Worm (Caenorhabditis elegans): ENCODE results near the gene flcn-1.

Gene flcn-1

DNA sequence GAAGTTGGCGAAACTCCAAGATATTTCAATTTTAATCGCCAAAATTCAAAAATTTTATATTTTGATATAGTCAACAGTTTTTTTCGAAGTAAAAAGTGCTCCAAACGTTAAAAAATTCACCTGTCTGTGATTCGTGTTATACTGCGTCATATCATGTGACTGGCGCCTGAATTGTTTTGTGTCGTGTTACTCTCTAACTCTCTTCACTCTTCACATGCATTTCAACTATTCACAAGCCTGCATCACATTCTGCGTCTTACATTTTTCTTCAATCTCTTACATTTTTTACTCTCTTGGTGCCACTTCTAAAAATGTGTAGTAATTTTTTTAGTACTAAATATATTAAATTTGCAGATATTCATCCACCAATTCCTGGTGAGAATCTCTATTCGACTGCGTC lies at the start of gene flcn-1:
TSS of gene flcn-1 (plus strand) at position 348 of the 400 bp plus-strand sequence.
- TF ChIP-seq unc-62 (GFP tag; optimal IDR thresholded peaks at IDR 0.05): no peak

DNA sequence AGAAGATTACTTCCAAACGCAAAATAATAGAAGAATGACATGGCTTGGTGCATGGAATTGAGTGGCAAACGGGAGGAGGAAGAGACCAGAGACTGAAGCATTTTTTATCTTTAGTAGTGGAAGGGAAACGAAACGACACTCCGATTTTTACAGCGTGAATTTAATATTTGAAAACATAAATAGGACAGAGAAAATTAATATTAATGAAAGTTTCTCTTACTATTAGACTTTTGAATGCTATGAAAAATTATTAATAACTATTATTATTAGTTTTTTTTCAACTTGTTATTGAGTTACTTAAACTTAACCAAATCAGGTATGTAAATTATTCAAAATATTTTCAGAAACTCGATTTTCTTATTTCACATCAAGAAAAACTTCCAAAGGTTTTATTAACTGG lies 48.5 kb upstream of the flcn-1 start, which contains the start of gene C44B7.7:
TSS of gene C44B7.7 (minus strand) at position 101 of the 400 bp plus-strand sequence.
- TF ChIP-seq unc-62 (GFP tag; optimal IDR thresholded peaks at IDR 0.05): no peak

DNA sequence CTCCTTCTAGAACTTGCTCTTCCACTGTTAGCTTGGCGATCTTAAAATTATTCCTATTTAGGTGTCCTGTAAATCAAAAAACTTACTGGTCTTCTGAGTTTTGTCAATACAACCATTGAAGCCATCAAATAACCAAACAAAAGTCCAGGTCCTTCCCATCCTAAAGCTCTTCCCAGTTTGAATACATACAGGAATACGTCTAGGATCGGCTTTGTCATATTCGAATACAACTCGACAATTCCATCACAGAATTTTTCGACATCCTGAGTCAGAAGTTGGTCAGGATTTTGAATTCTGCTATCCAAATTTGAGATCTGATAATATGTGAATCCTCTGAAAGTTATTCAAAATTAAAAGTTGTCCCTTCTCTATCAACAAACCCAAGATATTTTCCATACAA lies 46.2 kb upstream of the flcn-1 start:
- no peak for TF ChIP-seq unc-62 (GFP tag; optimal IDR thresholded peaks at IDR 0.05)

DNA sequence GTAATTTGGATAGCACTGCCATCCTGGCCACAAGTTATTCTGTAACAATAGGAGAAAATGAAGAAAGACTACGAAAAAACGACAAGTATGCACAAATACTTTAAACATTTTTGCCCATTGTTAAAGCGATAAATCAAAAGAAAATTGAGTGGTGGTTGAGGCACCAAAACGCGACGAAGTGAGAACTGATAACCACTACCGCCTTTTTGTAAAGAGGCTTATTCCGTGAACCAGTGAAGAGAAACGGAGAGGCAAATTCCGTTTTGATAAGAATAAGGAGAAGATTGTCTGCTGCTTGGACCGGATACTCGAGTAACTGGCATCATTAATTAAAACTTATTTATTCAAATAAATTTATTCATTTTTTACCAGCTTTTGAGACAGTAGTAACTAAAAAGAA lies 44.8 kb upstream of the flcn-1 start, which contains the start of gene pmp-1:
TSS of gene pmp-1 (minus strand) at position 39 of the 400 bp plus-strand sequence.
- no peak for TF ChIP-seq unc-62 (GFP tag; optimal IDR thresholded peaks at IDR 0.05)

DNA sequence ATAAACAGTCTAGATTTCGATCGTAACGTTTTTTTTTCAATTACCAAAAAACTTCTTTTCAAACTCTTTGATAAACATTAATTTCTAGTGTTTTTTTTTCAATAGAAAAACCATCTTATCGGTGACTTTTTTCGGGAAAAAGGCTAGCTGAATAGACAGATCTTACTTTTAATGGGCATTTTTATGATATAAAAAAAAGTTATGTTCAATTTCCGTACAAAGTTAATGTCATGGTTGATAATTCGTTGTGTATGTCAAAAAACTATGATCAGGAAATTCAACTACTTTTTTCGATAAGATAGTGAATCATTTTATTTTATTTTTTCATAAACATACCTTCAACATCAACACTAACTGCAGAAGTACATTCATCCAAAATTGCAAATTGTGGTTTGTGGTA lies 44.0 kb upstream of the flcn-1 start:
- TF ChIP-seq unc-62 (GFP tag; optimal IDR thresholded peaks at IDR 0.05): no peak

DNA sequence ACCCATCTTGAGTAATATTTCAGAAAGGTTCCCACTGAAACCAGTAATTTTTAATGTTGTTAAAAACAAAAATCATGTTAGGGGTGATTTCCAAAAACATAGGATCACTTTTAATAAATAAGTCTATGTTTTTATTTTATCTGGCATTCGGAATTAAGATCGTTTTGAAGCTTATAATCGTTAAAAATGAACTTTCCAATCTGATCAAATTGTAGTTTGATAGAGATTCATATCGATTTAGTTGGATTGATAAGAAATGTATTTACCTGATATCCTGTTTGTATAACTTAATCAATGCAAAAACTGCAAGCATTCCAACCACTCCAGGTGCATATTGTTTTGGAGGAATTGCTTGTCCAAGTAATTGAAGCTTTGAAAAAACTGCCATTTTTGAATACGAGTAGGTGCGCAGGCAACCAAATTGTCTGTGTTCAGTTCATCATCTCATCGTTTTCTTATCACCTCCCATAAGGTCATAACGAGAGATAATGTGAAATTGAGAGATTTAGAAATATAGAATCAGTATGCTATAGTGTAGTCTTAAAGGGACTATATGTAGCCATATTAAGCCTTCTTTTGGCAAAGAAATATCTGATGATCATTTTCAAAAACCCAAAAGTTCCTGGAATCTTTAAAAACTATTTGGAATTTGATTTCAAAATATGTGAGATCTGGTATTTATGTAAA lies 41.1 kb upstream of the flcn-1 start, which contains the start of gene pmp-2:
TSS of gene pmp-2 (minus strand) at position 487 of the 687 bp plus-strand sequence.
- TF ChIP-seq unc-62 (GFP tag; optimal IDR thresholded peaks at IDR 0.05): no peak

DNA sequence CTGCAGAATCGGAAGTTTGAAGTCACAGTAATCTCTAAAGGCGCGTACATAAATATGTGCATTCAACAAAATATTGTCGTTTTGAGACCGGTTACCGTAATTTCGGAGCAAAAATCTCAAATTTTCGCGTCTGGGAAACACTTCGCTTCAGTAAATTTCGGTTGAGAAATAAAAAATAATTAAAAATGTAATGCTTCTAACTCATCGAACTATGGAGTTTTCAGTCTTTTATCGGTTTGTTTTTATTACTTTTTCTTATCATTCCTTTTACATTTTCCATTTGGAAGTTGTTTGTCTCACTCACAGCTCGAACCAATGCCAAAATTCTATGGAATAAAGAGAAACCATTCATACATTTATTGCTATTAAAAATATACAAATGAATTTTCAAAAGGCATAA lies 40.4 kb upstream of the flcn-1 start:
- TF ChIP-seq unc-62 (GFP tag; optimal IDR thresholded peaks at IDR 0.05): no peak

DNA sequence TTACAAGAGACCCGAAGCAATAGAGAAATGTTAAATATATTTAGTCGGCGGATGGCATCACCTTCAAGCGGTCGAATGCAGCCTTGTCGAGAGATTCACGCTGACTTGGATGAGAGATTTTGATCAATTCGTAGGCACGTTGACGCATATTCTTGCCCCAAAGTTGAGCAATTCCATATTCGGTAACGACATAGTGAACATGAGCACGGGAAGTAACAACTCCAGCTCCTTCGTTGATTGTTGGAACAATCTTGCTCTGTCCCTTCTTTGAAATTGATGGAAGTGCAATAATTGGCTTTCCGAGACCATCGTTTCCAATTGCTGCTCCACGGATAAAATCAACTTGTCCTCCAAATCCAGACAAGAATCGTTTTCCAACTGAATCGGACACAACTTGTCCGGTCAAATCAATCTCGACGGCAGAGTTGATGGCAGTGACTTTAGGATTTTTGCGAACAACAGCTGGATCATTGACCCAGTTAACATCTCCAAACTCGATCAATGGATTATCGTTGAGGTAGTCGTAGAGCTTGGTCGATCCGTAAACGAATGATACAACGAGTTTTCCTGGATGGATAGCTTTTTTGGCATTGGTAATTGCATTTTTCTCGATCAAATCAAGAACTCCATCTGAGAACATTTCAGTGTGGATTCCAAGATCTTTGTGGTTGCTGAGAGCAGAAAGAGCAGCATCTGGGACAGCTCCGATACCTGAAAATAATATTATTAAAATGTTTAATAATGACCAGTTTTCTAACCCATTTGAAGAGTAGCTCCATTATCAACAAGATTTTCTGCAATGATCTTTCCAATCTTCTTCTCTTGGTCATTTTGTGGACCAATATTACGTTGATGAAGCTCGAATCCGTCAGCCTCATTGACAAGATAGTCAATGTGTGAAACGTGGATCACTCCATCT lies 39.6 kb upstream of the flcn-1 start:
- no peak for TF ChIP-seq unc-62 (GFP tag; optimal IDR thresholded peaks at IDR 0.05)

DNA sequence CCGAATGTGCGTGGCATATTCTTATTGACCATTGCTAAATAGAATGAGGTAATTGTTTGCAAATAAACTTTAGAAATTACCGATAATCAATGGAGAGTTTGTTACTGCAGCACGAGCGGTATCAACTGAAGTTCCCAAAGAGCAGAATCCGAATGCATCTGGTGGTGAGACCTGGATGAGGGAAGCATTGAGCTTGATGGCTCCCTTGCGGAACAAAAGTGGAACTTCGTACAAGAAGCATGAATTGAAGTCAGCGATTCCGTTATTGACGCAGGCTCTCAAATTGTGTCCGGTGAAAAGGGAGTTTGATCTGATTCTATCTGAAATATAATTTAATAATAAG lies 39.0 kb upstream of the flcn-1 start:
- no peak for TF ChIP-seq unc-62 (GFP tag; optimal IDR thresholded peaks at IDR 0.05)

DNA sequence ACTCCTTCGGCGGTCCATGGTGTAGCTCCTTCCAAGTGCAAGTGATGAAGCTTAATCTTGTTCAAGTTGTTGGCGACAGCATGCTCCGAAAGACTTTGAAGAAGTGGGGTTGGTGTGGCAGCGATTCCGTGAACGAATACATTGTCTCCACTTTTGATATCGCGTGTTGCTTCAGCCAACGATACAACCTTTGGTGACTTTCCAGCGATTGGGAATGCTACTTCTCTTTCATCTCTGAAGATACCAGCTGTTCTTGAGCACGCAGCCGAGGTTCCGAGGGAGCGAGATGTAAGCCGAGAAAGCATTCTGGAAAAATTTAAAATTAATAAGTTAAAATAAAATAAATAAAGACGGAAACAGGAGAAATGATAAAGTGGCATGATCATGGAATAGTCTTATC lies 38.5 kb upstream of the flcn-1 start, which contains the start of gene acer-1:
TSS of gene acer-1 (minus strand) at position 306 of the 400 bp plus-strand sequence.
- TF ChIP-seq unc-62 (GFP tag; optimal IDR thresholded peaks at IDR 0.05): no peak

DNA sequence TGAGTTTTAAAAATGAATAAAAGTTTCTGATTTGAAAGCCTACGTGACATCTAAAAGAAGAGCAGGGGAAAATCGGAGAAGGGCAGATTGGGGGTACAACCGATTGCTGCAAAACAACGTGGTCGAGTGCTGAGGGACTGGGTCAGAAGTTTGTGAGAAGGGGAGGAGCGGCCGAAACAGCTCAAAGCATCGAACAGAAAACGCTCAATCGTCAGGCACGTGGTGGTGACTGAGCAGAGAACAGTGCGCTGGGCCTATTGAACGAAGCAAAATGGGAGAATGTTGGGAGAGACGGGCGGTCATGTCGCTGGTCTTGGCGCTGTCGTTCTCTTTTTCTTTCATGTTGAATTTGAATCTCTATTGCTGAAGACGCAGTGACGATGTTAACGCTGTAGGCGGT lies 37.4 kb upstream of the flcn-1 start:
- TF ChIP-seq unc-62 (GFP tag; optimal IDR thresholded peaks at IDR 0.05): no peak

DNA sequence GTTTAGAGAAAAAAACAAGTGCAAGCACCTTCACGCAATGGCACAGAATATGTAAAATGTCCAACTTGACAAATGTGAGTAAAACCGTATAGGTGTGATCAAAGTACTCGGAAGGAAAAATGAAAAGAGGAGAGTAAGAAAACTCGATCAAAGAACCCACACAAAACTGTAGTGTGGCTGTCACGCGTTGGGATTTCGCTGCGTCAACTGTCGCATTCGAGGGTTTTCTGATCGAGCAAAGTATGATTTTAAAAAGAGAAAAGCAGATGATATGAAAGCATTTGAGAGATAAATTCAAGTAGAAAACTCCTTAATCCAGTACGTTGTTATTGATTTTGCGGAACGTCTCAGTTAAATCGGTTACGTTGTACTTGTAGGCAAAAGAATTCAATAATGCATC lies 36.7 kb upstream of the flcn-1 start:
- no peak for TF ChIP-seq unc-62 (GFP tag; optimal IDR thresholded peaks at IDR 0.05)

DNA sequence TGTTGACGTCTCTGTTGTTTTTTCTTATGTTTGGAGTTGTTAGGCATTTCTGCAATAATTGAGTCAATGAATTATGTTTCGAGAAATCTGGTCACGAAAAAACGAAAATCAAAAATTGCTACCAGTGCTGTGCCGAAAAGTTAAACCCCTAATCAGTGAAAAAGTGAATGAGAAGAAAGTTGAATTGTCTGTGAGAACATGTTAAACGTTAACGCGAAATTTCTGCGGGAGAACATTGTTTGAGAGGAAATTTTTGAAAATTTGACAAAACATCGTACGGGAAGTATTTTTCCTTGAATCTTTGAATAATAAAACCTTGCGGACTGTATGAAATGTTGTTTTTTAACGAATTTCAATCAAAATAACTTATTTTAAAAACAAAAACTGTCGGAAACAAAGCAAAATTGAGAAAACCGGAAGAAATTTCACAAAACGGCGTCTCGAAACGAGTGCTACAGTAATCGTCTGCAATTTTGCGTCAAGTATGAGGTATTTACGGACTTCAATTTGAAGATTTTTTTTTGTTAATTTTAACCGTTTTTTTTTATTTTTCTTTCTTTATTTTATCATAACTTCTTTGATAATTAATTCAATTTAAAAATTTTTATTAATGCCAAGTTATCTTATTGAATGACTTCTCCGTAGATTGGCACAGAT lies 34.8 kb upstream of the flcn-1 start, which contains the start of gene adal-1:
TSS of gene adal-1 (minus strand) at position 51 of the 657 bp plus-strand sequence.
- no peak for TF ChIP-seq unc-62 (GFP tag; optimal IDR thresholded peaks at IDR 0.05)

DNA sequence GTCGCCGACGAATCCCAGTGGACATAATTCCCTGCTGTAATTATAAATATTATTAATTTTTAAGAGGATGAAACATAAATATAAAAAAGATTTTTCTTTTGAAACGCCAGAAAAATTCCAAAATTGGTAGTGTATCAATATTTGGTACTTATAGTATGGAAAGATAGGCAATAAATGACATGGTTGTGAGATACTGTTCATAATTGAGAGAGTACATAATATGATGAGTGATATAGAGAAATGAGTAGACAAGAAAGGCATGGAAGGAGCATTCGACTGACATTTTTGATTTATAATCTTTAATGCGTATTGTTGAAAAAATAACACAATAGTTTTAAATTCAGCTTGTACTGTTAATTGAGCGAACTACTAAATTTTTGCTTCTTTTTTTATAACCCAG lies 31.1 kb upstream of the flcn-1 start, which contains the start of gene C44B7.11:
TSS of gene C44B7.11 (minus strand) at position 34 of the 400 bp plus-strand sequence.
- TF ChIP-seq unc-62 (GFP tag; optimal IDR thresholded peaks at IDR 0.05): no peak

DNA sequence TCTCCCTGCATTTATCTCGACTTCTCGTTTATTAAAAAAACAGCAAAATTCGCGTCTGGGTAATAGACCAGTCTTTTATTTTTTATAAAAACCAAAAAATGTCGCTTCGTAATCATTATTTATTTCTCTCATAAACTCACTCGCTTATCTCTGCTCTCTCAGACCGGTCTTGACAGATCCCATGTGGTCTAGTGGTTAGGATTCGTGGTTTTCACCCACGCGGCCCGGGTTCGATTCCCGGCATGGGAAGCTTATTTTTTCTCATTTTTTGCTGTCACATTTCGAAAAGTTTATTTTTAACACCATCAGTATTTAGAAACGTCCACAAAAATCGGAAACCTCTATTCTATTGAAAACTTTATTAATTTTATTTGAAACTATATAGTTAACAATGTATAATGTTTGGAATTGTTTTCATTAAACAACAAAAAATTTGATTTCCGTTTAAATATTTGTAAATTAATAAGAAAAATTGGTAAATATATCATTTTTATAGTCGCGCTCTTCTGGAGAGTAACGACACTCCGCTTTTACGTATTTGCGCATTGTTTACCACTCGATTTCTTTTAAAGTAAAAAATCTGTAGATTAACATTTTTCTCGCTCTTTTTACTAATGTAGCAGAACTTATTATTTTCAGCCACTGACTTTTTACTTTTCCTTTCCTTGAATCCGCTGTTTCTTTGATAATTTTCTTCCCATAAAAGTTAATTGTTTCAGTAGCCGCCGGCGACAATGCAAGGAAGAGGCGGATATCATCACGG lies 30.4 kb upstream of the flcn-1 start, which contains the start of gene hrpl-1:
TSS of gene hrpl-1 (plus strand) at position 713 of the 763 bp plus-strand sequence.
- TF ChIP-seq unc-62 (GFP tag; optimal IDR thresholded peaks at IDR 0.05): no peak
